Fruit fly (Drosophila melanogaster) whole organism, adult: ENCODE data around the gene Pcmt.

Experiments
- CG11617 ChIP-seq: fragments of 200-800 bp; sonication (Bioruptor generic); optimal IDR thresholded peaks from 2 replicates; lab custom pipeline; 2017; ENCODE audit warnings: mild to moderate bottlenecking, missing biosample characterization, missing genetic modification reagents, missing genetic modification characterization
- CG1620 ChIP-seq: fragments of 200-800 bp; sonication (Bioruptor generic); optimal IDR thresholded peaks from 2 replicates; lab custom pipeline; 2016; ENCODE audit warnings: missing biosample characterization, missing genetic modification characterization
- CG33017 ChIP-seq: fragments of 200-800 bp; sonication (Bioruptor generic); optimal IDR thresholded peaks from 2 replicates; lab custom pipeline; 2018; ENCODE audit warnings: missing biosample characterization, mild to moderate bottlenecking, missing genetic modification characterization, moderate library complexity
- CG7045 ChIP-seq: fragments of 200-800 bp; sonication (Bioruptor generic); optimal IDR thresholded peaks from 2 replicates; lab custom pipeline; 2017; ENCODE audit warnings: missing biosample characterization, mild to moderate bottlenecking, missing genetic modification characterization
- CG7101 ChIP-seq: fragments of 200-800 bp; sonication (Bioruptor generic); optimal IDR thresholded peaks from 2 replicates; lab custom pipeline; 2018; ENCODE audit warnings: missing biosample characterization, mild to moderate bottlenecking, missing genetic modification characterization, moderate library complexity
- Crg-1 ChIP-seq: fragments of 200-800 bp; sonication (Bioruptor generic); optimal IDR thresholded peaks from 2 replicates; lab custom pipeline; 2016; ENCODE audit warnings: missing biosample characterization, missing genetic modification characterization
- Hr96 ChIP-seq: fragments of 200-800 bp; sonication (Bioruptor generic); optimal IDR thresholded peaks from 2 replicates; lab custom pipeline; 2016; ENCODE audit warnings: missing biosample characterization, missing genetic modification characterization
- bab1 ChIP-seq: fragments of 200-800 bp; sonication (Bioruptor generic); optimal IDR thresholded peaks from 3 replicates; lab custom pipeline; 2019; ENCODE audit warnings: missing biosample characterization, mild to moderate bottlenecking, missing genetic modification characterization, moderate library complexity
- cic ChIP-seq: fragments of 200-800 bp; sonication (Bioruptor generic); optimal IDR thresholded peaks from 2 replicates; lab custom pipeline; 2017; ENCODE audit warnings: missing biosample characterization, mild to moderate bottlenecking, missing genetic modification characterization, moderate library complexity
- kay ChIP-seq: fragments of 200-800 bp; sonication (Bioruptor generic); peaks from one replicate; lab custom pipeline; 2016; ENCODE audit warnings: missing biosample characterization, missing genetic modification characterization, borderline replicate concordance
- pad ChIP-seq: fragments of 200-800 bp; sonication (Bioruptor generic); optimal IDR thresholded peaks from 3 replicates; lab custom pipeline; 2017; ENCODE audit warnings: missing biosample characterization, missing genetic modification characterization, mild to moderate bottlenecking, moderate library complexity, missing genetic modification reagents
- tj ChIP-seq: fragments of 200-800 bp; sonication (Bioruptor generic); optimal IDR thresholded peaks from 3 replicates; lab custom pipeline; 2017; ENCODE audit warnings: missing biosample characterization, mild to moderate bottlenecking, missing genetic modification characterization, moderate library complexity
- toe ChIP-seq: fragments of 200-800 bp; sonication (Bioruptor generic); optimal IDR thresholded peaks from 2 replicates; lab custom pipeline; 2016; ENCODE audit warnings: missing biosample characterization, missing genetic modification characterization

- TF ChIP-seq toe (GFP tag; lab: Kevin White, UChicago) (no peak), pad (GFP tag; lab: Kevin White, UChicago) (no peak), Crg-1 (GFP tag; lab: Kevin White, UChicago) (no peak), CG11617 (GFP tag; lab: Kevin White, UChicago) (no peak), bab1 (GFP tag; lab: Kevin White, UChicago) (no peak), CG7045 (no peak), cic (GFP tag; lab: Kevin White, UChicago) (no peak), Hr96 (no peak), tj (GFP tag; lab: Kevin White, UChicago) (no peak), CG1620 (no peak), kay (GFP tag; lab: Kevin White, UChicago) (no peak), CG7101 (tag; lab: Kevin White, UChicago) (no peak), CG33017 (tag; lab: Kevin White, UChicago) (no peak)
Measured at dm6 chr3R:5551593-5551992, 2.5 kb downstream of the Pcmt start.
